Worm (Caenorhabditis elegans): ENCODE data around the gene fem-2.

fem-2 gene

DNA sequence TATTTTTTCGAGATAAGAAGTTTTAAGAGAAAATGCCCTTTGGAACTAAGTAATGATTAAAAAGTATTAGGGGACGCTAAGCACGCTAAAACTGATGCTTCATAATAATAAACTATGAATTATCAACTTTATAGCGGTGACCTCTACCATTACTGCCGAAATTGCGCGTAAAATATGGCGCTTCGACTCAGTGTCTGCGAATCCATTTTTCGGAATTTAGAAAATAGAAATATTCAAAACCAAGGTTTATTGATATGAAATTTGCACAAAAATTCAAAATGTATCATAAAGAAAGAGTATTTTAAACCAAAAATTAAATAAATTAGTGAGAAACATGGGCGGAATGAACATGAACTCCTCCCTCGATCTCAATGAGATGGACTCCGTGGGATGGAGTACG is 35.1 kb downstream of the fem-2 start:
- TF ChIP-seq ceh-28 (tag; optimal IDR thresholded peaks at IDR 0.05), result no peak
- TF ChIP-seq ztf-4 (tag; optimal IDR thresholded peaks at IDR 0.05), result no peak
- no peak for TF ChIP-seq elt-3 (tag; optimal IDR thresholded peaks at IDR 0.05)
- TF ChIP-seq lin-39 (tag; optimal IDR thresholded peaks at IDR 0.05), result no peak
- no peak for TF ChIP-seq egl-5 (tag; optimal IDR thresholded peaks at IDR 0.05)
- TF ChIP-seq nhr-28 (tag; optimal IDR thresholded peaks at IDR 0.05), result no peak
- TF ChIP-seq nhr-43 (tag; optimal IDR thresholded peaks at IDR 0.05; ENCODE audit: poor library complexity, severe bottlenecking), result no peak
- no peak for TF ChIP-seq aly-2 (tag; optimal IDR thresholded peaks at IDR 0.05)
- no peak for TF ChIP-seq nfya-1 (tag; optimal IDR thresholded peaks at IDR 0.05; ENCODE audit: insufficient read depth)
- peak; percentile 46 for TF ChIP-seq elt-2 (tag; optimal IDR thresholded peaks at IDR 0.05)
- no peak for TF ChIP-seq unc-62 (GFP tag; optimal IDR thresholded peaks at IDR 0.05)
- TF ChIP-seq ama-1 (optimal IDR thresholded peaks at IDR 0.05), result no peak
- no peak for TF ChIP-seq R02D3.7 (tag; optimal IDR thresholded peaks at IDR 0.05)
- peak; percentile 14 for TF ChIP-seq jun-1 (tag; optimal IDR thresholded peaks at IDR 0.05)
- TF ChIP-seq daf-12 (tag; optimal IDR thresholded peaks at IDR 0.05), result no peak
- TF ChIP-seq nhr-76 (tag; optimal IDR thresholded peaks at IDR 0.05), result no peak
- peak; percentile 12 for TF ChIP-seq pqm-1 (tag; optimal IDR thresholded peaks at IDR 0.05)
- TF ChIP-seq nhr-23 (tag; optimal IDR thresholded peaks at IDR 0.05), result no peak
- no peak for TF ChIP-seq fos-1 (tag; optimal IDR thresholded peaks at IDR 0.05)

DNA sequence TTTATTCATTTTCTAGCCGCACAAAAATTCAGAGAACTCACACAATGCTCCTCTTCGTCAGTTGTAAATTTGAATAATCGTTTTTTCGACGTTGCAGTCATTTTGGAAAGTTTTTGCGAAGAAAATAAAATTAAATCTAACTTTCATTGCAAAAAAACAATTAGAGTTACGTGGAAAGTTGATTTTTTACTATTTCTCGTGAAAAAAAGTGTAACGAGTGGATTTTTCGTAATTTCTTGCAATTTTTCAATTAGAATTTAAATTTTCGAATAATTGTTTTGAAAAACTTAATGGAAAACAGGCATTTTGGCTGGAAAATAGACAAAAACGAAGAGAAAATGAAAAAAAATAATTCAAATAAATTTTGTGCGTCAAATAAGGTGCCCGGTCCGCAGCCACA is 35.7 kb downstream of the fem-2 start, which contains the start of gene Y55B1AR.2:
TSS of gene Y55B1AR.2 (minus strand) at position 101 of the 400 bp plus-strand sequence.
- TF ChIP-seq fos-1 (tag; optimal IDR thresholded peaks at IDR 0.05) (no peak), nhr-237 (tag; optimal IDR thresholded peaks at IDR 0.05) (no peak), egl-5 (tag; optimal IDR thresholded peaks at IDR 0.05) (no peak), jun-1 (tag; optimal IDR thresholded peaks at IDR 0.05) (no peak)

DNA sequence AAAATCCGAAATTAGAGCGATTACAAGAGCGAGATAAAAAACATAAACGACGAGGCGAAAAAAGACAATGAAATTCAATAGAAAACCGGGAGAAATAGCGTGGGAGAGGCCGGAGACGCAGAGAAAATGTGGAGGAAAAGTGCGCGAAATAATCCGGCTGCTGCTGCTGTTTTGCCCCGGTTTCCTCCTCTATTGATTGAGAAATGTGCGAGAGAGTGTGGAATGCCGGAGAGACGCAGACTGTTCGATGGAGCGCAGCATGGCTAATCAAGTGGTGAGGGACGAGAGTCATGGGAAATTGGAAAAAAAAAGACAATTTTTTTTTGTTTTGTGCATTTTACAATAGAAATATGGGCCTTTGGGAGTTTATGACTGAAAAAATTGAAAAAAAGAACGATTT is 36.3 kb downstream of the fem-2 start:
- peak; percentile 69 for TF ChIP-seq nfya-1 (tag; optimal IDR thresholded peaks at IDR 0.05; ENCODE audit: insufficient read depth)
- no peak for TF ChIP-seq nhr-237 (tag; optimal IDR thresholded peaks at IDR 0.05)
- no peak for TF ChIP-seq R02D3.7 (tag; optimal IDR thresholded peaks at IDR 0.05)
- TF ChIP-seq hmg-11 (tag; optimal IDR thresholded peaks at IDR 0.05), result peak; percentile 96
- peak; percentile 84 for TF ChIP-seq ceh-28 (tag; optimal IDR thresholded peaks at IDR 0.05)
- TF ChIP-seq snpc-4 (tag; optimal IDR thresholded peaks at IDR 0.05), result peak; percentile 24
- TF ChIP-seq nhr-23 (tag; optimal IDR thresholded peaks at IDR 0.05), result peak; percentile 64
- peak; percentile 44 for TF ChIP-seq lin-15B (tag; optimal IDR thresholded peaks at IDR 0.05)
- no peak for TF ChIP-seq sea-2 (GFP tag; optimal IDR thresholded peaks at IDR 0.05)
- TF ChIP-seq pqm-1 (tag; optimal IDR thresholded peaks at IDR 0.05), result peak; percentile 15
- TF ChIP-seq pha-4 (tag; optimal IDR thresholded peaks at IDR 0.05), result peak; percentile 58
- TF ChIP-seq fkh-10 (GFP tag; optimal IDR thresholded peaks at IDR 0.05), result peak; percentile 81
- TF ChIP-seq nhr-25 (tag; optimal IDR thresholded peaks at IDR 0.05), result peak; percentile 38
- TF ChIP-seq nhr-76 (tag; optimal IDR thresholded peaks at IDR 0.05), result no peak
- peak; percentile 67 for TF ChIP-seq lin-39 (tag; optimal IDR thresholded peaks at IDR 0.05)

DNA sequence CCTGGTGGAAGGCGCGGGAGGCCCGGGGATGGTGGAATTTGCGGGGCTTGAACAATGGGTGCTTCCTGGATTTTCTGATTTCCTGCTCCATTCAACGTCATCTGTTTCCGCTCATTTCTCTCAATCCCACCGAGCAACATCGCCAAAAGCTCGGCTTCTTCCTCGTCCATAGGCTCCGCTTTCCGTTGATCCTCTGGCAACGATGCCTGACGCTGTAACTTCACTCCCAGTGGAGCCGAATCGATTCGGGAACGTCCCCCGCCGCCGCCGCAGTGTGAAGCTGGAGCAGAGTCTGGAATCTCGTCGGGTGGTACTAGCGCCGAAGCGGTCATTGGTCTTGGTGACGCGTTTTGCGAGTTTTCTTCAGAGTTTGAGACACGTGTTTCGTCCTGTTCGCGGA is 39.0 kb downstream of the fem-2 start:
- TF ChIP-seq tbx-2 (tag; optimal IDR thresholded peaks at IDR 0.05) (no peak), ztf-11 (tag; optimal IDR thresholded peaks at IDR 0.05) (no peak), nhr-43 (tag; optimal IDR thresholded peaks at IDR 0.05; ENCODE audit: poor library complexity, severe bottlenecking) (no peak), ceh-9 (tag; optimal IDR thresholded peaks at IDR 0.05) (no peak), pqm-1 (tag; optimal IDR thresholded peaks at IDR 0.05) (no peak), skn-1 (tag; optimal IDR thresholded peaks at IDR 0.05) (no peak), jun-1 (tag; optimal IDR thresholded peaks at IDR 0.05) (no peak), nhr-28 (tag; optimal IDR thresholded peaks at IDR 0.05) (no peak), eor-1 (tag; optimal IDR thresholded peaks at IDR 0.05) (no peak), R02D3.7 (tag; optimal IDR thresholded peaks at IDR 0.05) (no peak), lin-15B (tag; optimal IDR thresholded peaks at IDR 0.05) (no peak), unc-62 (GFP tag; optimal IDR thresholded peaks at IDR 0.05) (no peak), snpc-4 (tag; optimal IDR thresholded peaks at IDR 0.05) (no peak), ZK546.5 (tag; optimal IDR thresholded peaks at IDR 0.05) (no peak), zag-1 (tag; optimal IDR thresholded peaks at IDR 0.05) (no peak), mdl-1 (tag; optimal IDR thresholded peaks at IDR 0.05) (no peak), fos-1 (tag; optimal IDR thresholded peaks at IDR 0.05) (no peak)
